Fruit fly (Drosophila melanogaster) whole organism, embryonic: ENCODE results near the gene Shmt.

ENCODE experiments used
- Ada2b ChIP-seq: fragments of 200-800 bp; sonication (Bioruptor generic); IDR thresholded peaks from 2 replicates; pipeline ENCODE4 v1.3.6; 2022; ENCODE audit warnings: missing biosample characterization, missing genetic modification characterization
- Adf1 ChIP-seq: fragments of 200-800 bp; sonication (Bioruptor generic); IDR thresholded peaks from 2 replicates; pipeline ENCODE4 v1.3.6; 2022; ENCODE audit warnings: missing biosample characterization, missing genetic modification characterization
- Atf3 ChIP-seq: fragments of 200-800 bp; sonication (Bioruptor generic); optimal IDR thresholded peaks from 3 replicates; lab custom pipeline; 2016; ENCODE audit warnings: missing biosample characterization, missing genetic modification characterization
- B-H2 ChIP-seq: fragments of 200-800 bp; sonication (Bioruptor generic); optimal IDR thresholded peaks from 2 replicates; lab custom pipeline; 2018; ENCODE audit warnings: missing biosample characterization, mild to moderate bottlenecking, missing genetic modification characterization
- CG11695 ChIP-seq: fragments of 200-800 bp; sonication (Bioruptor generic); IDR thresholded peaks from 3 replicates; pipeline ENCODE4 v1.3.6; 2022; ENCODE audit warnings: missing biosample characterization, missing genetic modification characterization
- CG12071 ChIP-seq: fragments of 200-800 bp; sonication (Bioruptor generic); optimal IDR thresholded peaks from 3 replicates; lab custom pipeline; 2018; ENCODE audit warnings: missing biosample characterization, mild to moderate bottlenecking, missing genetic modification characterization
- CG13424 ChIP-seq: fragments of 200-800 bp; sonication (Bioruptor generic); optimal IDR thresholded peaks from 2 replicates; lab custom pipeline; 2019; ENCODE audit warnings: missing biosample characterization, mild to moderate bottlenecking, missing genetic modification characterization, moderate library complexity
- CG15479 ChIP-seq: fragments of 200-800 bp; sonication (Bioruptor generic); optimal IDR thresholded peaks from 3 replicates; lab custom pipeline; 2019; ENCODE audit warnings: missing biosample characterization, mild to moderate bottlenecking, missing genetic modification characterization, moderate library complexity
- CG1602 ChIP-seq: fragments of 200-800 bp; sonication (Bioruptor generic); optimal IDR thresholded peaks from 3 replicates; lab custom pipeline; 2016; ENCODE audit warnings: missing biosample characterization, missing genetic modification characterization
- CG16815 ChIP-seq: fragments of 200-800 bp; sonication (Bioruptor generic); optimal IDR thresholded peaks from 3 replicates; lab custom pipeline; 2017; ENCODE audit warnings: missing biosample characterization, mild to moderate bottlenecking, missing genetic modification characterization
- CG18262 ChIP-seq: fragments of 200-800 bp; optimal IDR thresholded peaks from 3 replicates; lab custom pipeline; 2019; ENCODE audit warnings: missing biosample characterization, mild to moderate bottlenecking, missing genetic modification characterization, moderate library complexity
- CG18619 ChIP-seq: fragments of 200-800 bp; sonication (Bioruptor generic); optimal IDR thresholded peaks from 3 replicates; lab custom pipeline; 2017; ENCODE audit warnings: missing biosample characterization, mild to moderate bottlenecking, missing genetic modification characterization
- CG2202 ChIP-seq: fragments of 200-800 bp; sonication (Bioruptor generic); optimal IDR thresholded peaks from 2 replicates; lab custom pipeline; 2018; ENCODE audit warnings: missing biosample characterization, mild to moderate bottlenecking, missing genetic modification characterization
- CG3847 ChIP-seq: fragments of 200-800 bp; sonication (Bioruptor generic); IDR thresholded peaks from 2 replicates; pipeline ENCODE4 v1.3.6; 2022; ENCODE audit warnings: missing biosample characterization, missing genetic modification characterization
- CG4282 ChIP-seq: fragments of 200-800 bp; sonication (Bioruptor generic); optimal IDR thresholded peaks from 2 replicates; lab custom pipeline; 2016; ENCODE audit warnings: missing biosample characterization, missing genetic modification characterization
- CG6175 ChIP-seq: fragments of 200-800 bp; sonication (Bioruptor generic); IDR thresholded peaks from 3 replicates; pipeline ENCODE4 v1.3.6; 2022; ENCODE audit warnings: missing biosample characterization, missing genetic modification characterization
- CG6654 ChIP-seq: fragments of 200-800 bp; sonication (Bioruptor generic); optimal IDR thresholded peaks from 2 replicates; lab custom pipeline; 2017; ENCODE audit warnings: missing biosample characterization, mild to moderate bottlenecking, missing genetic modification characterization
- CG6683 ChIP-seq: fragments of 200-800 bp; sonication (Bioruptor generic); optimal IDR thresholded peaks from 2 replicates; lab custom pipeline; 2017; ENCODE audit warnings: missing biosample characterization, mild to moderate bottlenecking, missing genetic modification characterization, missing genetic modification reagents
- CG8765 ChIP-seq: fragments of 200-800 bp; sonication (Bioruptor generic); IDR thresholded peaks from 2 replicates; pipeline ENCODE4 v1.3.6; 2022; ENCODE audit warnings: missing biosample characterization, missing genetic modification characterization
- CG9727 ChIP-seq: fragments of 200-800 bp; sonication (Bioruptor generic); optimal IDR thresholded peaks from 3 replicates; lab custom pipeline; 2017; ENCODE audit warnings: missing biosample characterization, mild to moderate bottlenecking, missing genetic modification characterization
- CG9932 ChIP-seq: fragments of 200-800 bp; sonication (Bioruptor generic); IDR thresholded peaks from 2 replicates; pipeline ENCODE4 v1.3.6; 2022; ENCODE audit warnings: missing biosample characterization, missing genetic modification characterization
- Chrac-16 ChIP-seq: fragments of 200-800 bp; sonication (Bioruptor generic); optimal IDR thresholded peaks from 3 replicates; lab custom pipeline; 2016; ENCODE audit warnings: missing biosample characterization, missing genetic modification characterization
- Doc3 ChIP-seq: fragments of 200-800 bp; sonication (Bioruptor generic); IDR thresholded peaks from 3 replicates; pipeline ENCODE4 v1.3.6; 2022; ENCODE audit warnings: missing biosample characterization, missing genetic modification characterization; ENCODE audit not compliant: partially characterized antibody
- Drgx ChIP-seq: fragments of 200-800 bp; sonication (Bioruptor generic); IDR thresholded peaks from 2 replicates; pipeline ENCODE4 v1.3.6; 2022; ENCODE audit warnings: missing biosample characterization, missing genetic modification characterization
- E2f1 ChIP-seq: fragments of 200-800 bp; sonication (Bioruptor generic); IDR thresholded peaks from 2 replicates; pipeline ENCODE4 v1.3.6; 2022; ENCODE audit warnings: missing biosample characterization, missing genetic modification characterization
- H2.0 ChIP-seq: fragments of 200-800 bp; sonication (Bioruptor generic); IDR thresholded peaks from 2 replicates; pipeline ENCODE4 v1.3.6; 2022; ENCODE audit warnings: missing biosample characterization, missing genetic modification characterization
- Hr3 ChIP-seq: fragments of 200-800 bp; sonication (Bioruptor generic); optimal IDR thresholded peaks from 3 replicates; lab custom pipeline; 2016; ENCODE audit warnings: missing biosample characterization, missing genetic modification characterization
- Mrtf ChIP-seq: fragments of 200-800 bp; sonication (Bioruptor generic); IDR thresholded peaks from 3 replicates; pipeline ENCODE4 v1.3.6; 2022; ENCODE audit warnings: missing biosample characterization, missing genetic modification characterization
- Opbp ChIP-seq: fragments of 200-800 bp; sonication (Bioruptor generic); IDR thresholded peaks from 3 replicates; pipeline ENCODE4 v1.3.6; 2022; ENCODE audit warnings: missing biosample characterization, missing genetic modification characterization; ENCODE audit not compliant: partially characterized antibody
- Sry-δ ChIP-seq: fragments of 200-800 bp; sonication (Bioruptor generic); optimal IDR thresholded peaks from 2 replicates; lab custom pipeline; 2016; ENCODE audit warnings: missing biosample characterization, missing genetic modification characterization
- Ssrp ChIP-seq: fragments of 200-800 bp; sonication (Bioruptor generic); optimal IDR thresholded peaks from 2 replicates; lab custom pipeline; 2018; ENCODE audit warnings: missing biosample characterization, mild to moderate bottlenecking, missing genetic modification characterization, moderate library complexity
- ap ChIP-seq: fragments of 200-800 bp; sonication (Bioruptor generic); IDR thresholded peaks from 2 replicates; pipeline ENCODE4 v1.3.6; 2022; ENCODE audit warnings: missing biosample characterization, missing genetic modification characterization
- ato ChIP-seq: fragments of 200-800 bp; sonication (Bioruptor generic); IDR thresholded peaks from 2 replicates; pipeline ENCODE4 v1.3.6; 2022; ENCODE audit warnings: missing biosample characterization, missing genetic modification characterization; ENCODE audit not compliant: partially characterized antibody
- bowl ChIP-seq: fragments of 200-800 bp; sonication (Bioruptor generic); IDR thresholded peaks from 2 replicates; pipeline ENCODE4 v1.3.6; 2022; ENCODE audit warnings: missing biosample characterization, missing genetic modification characterization
- dpn ChIP-seq, 2 experiments: fragments of 200-800 bp; sonication (Bioruptor generic); optimal IDR thresholded peaks; 3 replicates each; lab custom pipeline; 2016; ENCODE audit warnings: missing biosample characterization in 2 of 2, missing genetic modification characterization in 2 of 2
- grau ChIP-seq: fragments of 200-800 bp; optimal IDR thresholded peaks from 3 replicates; lab custom pipeline; 2019; ENCODE audit warnings: missing biosample characterization, mild to moderate bottlenecking, missing genetic modification characterization, moderate library complexity
- her ChIP-seq: fragments of 200-800 bp; sonication (Bioruptor generic); optimal IDR thresholded peaks from 2 replicates; lab custom pipeline; 2016; ENCODE audit warnings: missing biosample characterization, missing genetic modification characterization
- mam ChIP-seq: fragments of 200-800 bp; sonication (Bioruptor generic); optimal IDR thresholded peaks from 3 replicates; lab custom pipeline; 2016; ENCODE audit warnings: missing biosample characterization, missing genetic modification characterization
- p53 ChIP-seq: fragments of 200-800 bp; sonication (Bioruptor generic); optimal IDR thresholded peaks from 2 replicates; lab custom pipeline; 2016; ENCODE audit warnings: missing biosample characterization, missing genetic modification characterization
- phol ChIP-seq: fragments of 200-800 bp; sonication (Bioruptor generic); optimal IDR thresholded peaks from 3 replicates; lab custom pipeline; 2018; ENCODE audit warnings: missing biosample characterization, mild to moderate bottlenecking, missing genetic modification characterization, moderate library complexity
- psq ChIP-seq: fragments of 200-800 bp; sonication (Bioruptor generic); optimal IDR thresholded peaks from 2 replicates; lab custom pipeline; 2017; ENCODE audit warnings: missing biosample characterization, missing genetic modification characterization
- run ChIP-seq: fragments of 200-800 bp; sonication (Bioruptor generic); optimal IDR thresholded peaks from 3 replicates; lab custom pipeline; 2018; ENCODE audit warnings: missing biosample characterization, mild to moderate bottlenecking, missing genetic modification characterization
- scrt ChIP-seq: fragments of 200-800 bp; sonication (Bioruptor generic); optimal IDR thresholded peaks from 2 replicates; lab custom pipeline; 2018; ENCODE audit warnings: missing biosample characterization, mild to moderate bottlenecking, missing genetic modification characterization, moderate library complexity
- seq ChIP-seq: fragments of 200-800 bp; sonication (Bioruptor generic); IDR thresholded peaks from 2 replicates; pipeline ENCODE4 v1.3.6; 2022; ENCODE audit warnings: missing biosample characterization, missing genetic modification characterization
- sr ChIP-seq: fragments of 200-800 bp; sonication (Bioruptor generic); IDR thresholded peaks from 3 replicates; pipeline ENCODE4 v1.3.6; 2022; ENCODE audit warnings: missing biosample characterization, missing genetic modification characterization
- tin ChIP-seq: fragments of 200-800 bp; sonication (Bioruptor generic); optimal IDR thresholded peaks from 3 replicates; lab custom pipeline; 2016; ENCODE audit warnings: missing biosample characterization, missing genetic modification characterization
- trem ChIP-seq: fragments of 200-800 bp; optimal IDR thresholded peaks from 3 replicates; lab custom pipeline; 2019; ENCODE audit warnings: missing biosample characterization, mild to moderate bottlenecking, missing genetic modification characterization, moderate library complexity
- twi ChIP-seq: fragments of 200-800 bp; optimal IDR thresholded peaks from 2 replicates; lab custom pipeline; 2019; ENCODE audit warnings: missing biosample characterization, mild to moderate bottlenecking, missing genetic modification characterization, moderate library complexity
- z ChIP-seq: fragments of 200-800 bp; sonication (Bioruptor generic); IDR thresholded peaks from 3 replicates; pipeline ENCODE4 v1.3.6; 2022; ENCODE audit warnings: missing biosample characterization, missing genetic modification characterization

Gene Shmt

dm6 chrX:5965517-5966397, 49.2 kb upstream of the Shmt start, which contains the start of gene Grip (continued):
- TF ChIP-seq Drgx (GFP tag; lab: Robert Waterston, UW) = 0 out of 2 replicates have a peak, but pooled peaks have one; percentile 6
- no peak for TF ChIP-seq CG6683 (GFP tag; lab: Kevin White, UChicago)
- TF ChIP-seq CG13424 (tag; lab: Kevin White, UChicago) = peak; percentile 54
- TF ChIP-seq phol = peak; percentile 49
- peak; percentile 76 for TF ChIP-seq CG18262 (tag; lab: Kevin White, UChicago)
- TF ChIP-seq her = peak; percentile 93
- peak; percentile 47 for TF ChIP-seq Hr3 (GFP tag; lab: Kevin White, UChicago)
- TF ChIP-seq CG4282 (GFP tag; lab: Kevin White, UChicago) = no peak
- 0 out of 2 replicates have a peak, but pooled peaks have one; percentile 8 for TF ChIP-seq Adf1 (GFP tag; lab: Robert Waterston, UW)
- no peak for TF ChIP-seq psq (GFP tag; lab: Kevin White, UChicago)
- no peak for TF ChIP-seq CG3847 (GFP tag; lab: Robert Waterston, UW)
- TF ChIP-seq Ada2b (GFP tag; lab: Robert Waterston, UW) = peak; percentile 5; the same call in 1 of the 2 replicates
- peak; percentile 31; the same call in 2 of the 3 replicates for TF ChIP-seq Opbp (GFP tag; lab: Robert Waterston, UW)
- peak; percentile 18 for TF ChIP-seq Chrac-16 (GFP tag; lab: Kevin White, UChicago)
- TF ChIP-seq CG18619 (GFP tag; lab: Kevin White, UChicago) = no peak
- TF ChIP-seq H2.0 = 0 out of 2 replicates have a peak, but pooled peaks have one; percentile 13
- no peak for TF ChIP-seq ato (GFP tag; lab: Robert Waterston, UW)
- peak; percentile 13 for TF ChIP-seq CG15479 (GFP tag; lab: Kevin White, UChicago)
- no peak for TF ChIP-seq CG11695 (GFP tag; lab: Robert Waterston, UW)
- no peak; the same call in 1 of the 2 replicates for TF ChIP-seq E2f1 (GFP tag; lab: Robert Waterston, UW)
- no peak for TF ChIP-seq p53 (GFP tag; lab: Kevin White, UChicago)
- TF ChIP-seq B-H2 = no peak
- TF ChIP-seq sr (GFP tag; lab: Robert Waterston, UW) = no peak
- no peak for TF ChIP-seq Atf3
- TF ChIP-seq mam (GFP tag; lab: Kevin White, UChicago) = no peak
- TF ChIP-seq CG8765 (GFP tag; lab: Robert Waterston, UW) = no peak
- TF ChIP-seq CG16815 (GFP tag; lab: Kevin White, UChicago) = no peak
- TF ChIP-seq ap (GFP tag; lab: Robert Waterston, UW) = no peak
- TF ChIP-seq Doc3 (GFP tag; lab: Robert Waterston, UW) = 0 out of 3 replicates have a peak, but pooled peaks have one; percentile 42
- TF ChIP-seq Sry-δ (GFP tag; lab: Kevin White, UChicago) = peak; percentile 65
- no peak for TF ChIP-seq bowl (GFP tag; lab: Robert Waterston, UW)
- no peak for TF ChIP-seq CG1602 (GFP tag; lab: Kevin White, UChicago)
- TF ChIP-seq CG2202 (tag; lab: Kevin White, UChicago) = no peak
- peak; percentile 36 for TF ChIP-seq Ssrp (tag; lab: Kevin White, UChicago)
- peak; percentile 83 for TF ChIP-seq z (GFP tag; lab: Robert Waterston, UW)
- no peak for TF ChIP-seq scrt (GFP tag; lab: Kevin White, UChicago)
- TF ChIP-seq grau = peak; percentile 48
- no peak for TF ChIP-seq CG6654
- peak; percentile 1 for TF ChIP-seq twi
- TF ChIP-seq CG9932 (GFP tag; lab: Robert Waterston, UW) = peak; percentile 46
- no peak for TF ChIP-seq run (tag; lab: Kevin White, UChicago)
- TF ChIP-seq trem = peak; percentile 27
- no peak for TF ChIP-seq CG12071 (GFP tag; lab: Kevin White, UChicago)
- TF ChIP-seq CG6175 (GFP tag; lab: Robert Waterston, UW) = no peak
- TF ChIP-seq seq (GFP tag; lab: Robert Waterston, UW) = 0 out of 2 replicates have a peak, but pooled peaks have one; percentile 34
- peak; percentile 8 to 36 for TF ChIP-seq dpn (GFP tag; optimal IDR thresholded peaks at IDR 0.05; lab: Kevin White, UChicago)
- TF ChIP-seq tin (GFP tag; lab: Kevin White, UChicago) = peak; percentile 5
- TF ChIP-seq Mrtf (GFP tag; lab: Robert Waterston, UW) = no peak
- peak; percentile 60 for TF ChIP-seq CG9727 (GFP tag; lab: Kevin White, UChicago)
